Worm (Caenorhabditis elegans): ENCODE data around the gene sel-13.

DNA sequence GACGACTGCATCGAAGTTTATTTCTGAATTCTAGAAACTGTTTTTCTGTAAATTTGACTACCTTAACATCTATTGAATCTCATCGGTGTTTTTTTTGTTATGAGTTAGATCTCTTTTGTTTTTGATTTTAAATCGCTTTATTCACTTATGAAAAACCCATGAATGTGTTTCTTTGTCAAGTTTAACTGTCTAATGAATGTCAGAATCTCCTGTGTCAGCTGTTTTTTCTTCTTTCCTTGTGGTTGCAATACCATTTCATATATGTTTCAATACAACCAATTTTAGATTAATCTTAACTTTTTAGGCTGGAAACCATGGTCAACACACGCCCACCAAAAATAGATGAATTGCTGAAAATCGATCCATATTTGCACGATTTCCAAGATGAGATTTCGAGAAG, 5.0 kb downstream of the sel-13 start, which contains the start of gene T04A8.7:
- TF ChIP-seq klf-2 (GFP tag; conservative IDR thresholded peaks at IDR 0.05) (no peak), ztf-23 (GFP tag; IDR thresholded peaks at IDR 0.05) (no peak), ztf-29 (GFP tag; IDR thresholded peaks at IDR 0.05) (no peak), ref-1 (GFP tag; conservative IDR thresholded peaks at IDR 0.05) (no peak)

Data from whole organism, midembryonic.